Worm (Caenorhabditis elegans): ENCODE results near the gene ceh-79.

The ceh-79 gene

DNA sequence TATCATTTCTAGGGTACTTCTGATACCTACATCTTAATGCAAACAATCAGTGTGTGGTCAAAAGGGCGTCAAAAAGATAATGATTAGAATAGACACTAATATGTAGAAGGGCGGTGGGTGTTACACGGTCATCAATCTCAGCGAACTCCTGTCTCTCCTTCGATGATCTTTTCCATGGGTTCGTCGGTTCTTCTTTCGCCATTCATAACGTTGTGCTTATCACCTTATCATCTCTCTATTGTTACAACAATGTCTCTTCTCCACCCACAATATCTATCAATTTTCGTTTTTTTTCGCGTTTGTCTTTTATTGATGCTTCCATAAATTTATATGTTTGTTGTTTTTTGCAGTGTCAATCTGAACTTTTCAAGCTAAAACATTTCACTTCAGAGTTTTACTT is at the start of gene ceh-79:
Gene ceh-79 (plus strand): TSS at position 391 of the 400 bp plus-strand sequence.
- TF ChIP-seq nhr-10 (tag; optimal IDR thresholded peaks at IDR 0.05) = no peak
- peak; percentile 12 for TF ChIP-seq fos-1 (tag; optimal IDR thresholded peaks at IDR 0.05)
- peak; percentile 25 for TF ChIP-seq sma-9 (GFP tag; optimal IDR thresholded peaks at IDR 0.05)
- no peak for TF ChIP-seq sma-9 (tag; optimal IDR thresholded peaks at IDR 0.05)

DNA sequence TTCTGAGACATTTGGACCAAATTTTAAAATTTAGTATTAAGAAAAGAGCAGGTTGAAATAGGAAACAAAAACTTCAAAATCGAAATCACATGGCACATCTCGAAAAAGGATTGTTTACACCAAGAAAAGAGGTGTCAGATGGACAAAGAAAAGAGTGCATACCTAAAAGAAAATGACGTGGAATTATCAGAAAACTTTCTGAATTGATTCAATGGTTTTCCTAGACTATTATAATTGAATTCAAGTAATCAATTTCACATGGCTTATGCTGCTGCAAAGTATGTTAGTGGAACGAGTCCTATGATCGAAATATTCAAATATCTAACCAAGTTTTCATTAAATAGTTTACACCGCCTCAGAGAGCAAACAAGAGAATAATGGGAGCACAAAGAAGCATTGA is 48.8 kb upstream of the ceh-79 start:
- TF ChIP-seq lsy-2 (tag; optimal IDR thresholded peaks at IDR 0.05) (peak in 1 of 2 experiments; percentile 40), C34F6.9 (tag; optimal IDR thresholded peaks at IDR 0.05) (peak; percentile 33), crh-2 (tag; optimal IDR thresholded peaks at IDR 0.05) (no peak), nhr-10 (tag; optimal IDR thresholded peaks at IDR 0.05) (no peak)

DNA sequence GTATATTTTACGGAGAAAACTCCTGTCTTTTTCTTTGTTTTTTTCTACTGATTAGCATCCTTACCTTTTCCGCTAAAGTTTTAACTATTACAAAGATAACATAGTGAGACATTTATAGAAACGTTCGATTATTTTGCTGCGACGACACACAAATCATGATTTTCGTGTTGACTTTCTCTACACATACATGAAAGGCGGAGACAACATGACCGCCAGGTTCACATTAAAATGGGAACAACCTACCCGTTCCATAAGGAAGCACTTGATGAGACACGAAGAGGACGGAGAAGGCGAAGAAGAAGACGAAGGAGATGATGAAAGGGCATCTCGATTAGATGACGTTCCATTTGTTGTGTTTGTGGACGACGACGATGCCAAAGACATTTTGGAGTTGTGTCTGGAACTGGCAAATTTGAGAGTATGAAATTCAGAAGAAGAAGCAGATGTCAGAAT is 42.7 kb upstream of the ceh-79 start, which contains the start of gene C34D1.4:
Gene C34D1.4 (minus strand): TSS at position 403 of the 453 bp plus-strand sequence.
- TF ChIP-seq nhr-25 (tag; optimal IDR thresholded peaks at IDR 0.05) = peak; percentile 23
- no peak for TF ChIP-seq Y55F3AM.14 (GFP tag; optimal IDR thresholded peaks at IDR 0.05)
- peak; percentile 69 for TF ChIP-seq blmp-1 (tag; optimal IDR thresholded peaks at IDR 0.05; ENCODE audit: insufficient read depth)

DNA sequence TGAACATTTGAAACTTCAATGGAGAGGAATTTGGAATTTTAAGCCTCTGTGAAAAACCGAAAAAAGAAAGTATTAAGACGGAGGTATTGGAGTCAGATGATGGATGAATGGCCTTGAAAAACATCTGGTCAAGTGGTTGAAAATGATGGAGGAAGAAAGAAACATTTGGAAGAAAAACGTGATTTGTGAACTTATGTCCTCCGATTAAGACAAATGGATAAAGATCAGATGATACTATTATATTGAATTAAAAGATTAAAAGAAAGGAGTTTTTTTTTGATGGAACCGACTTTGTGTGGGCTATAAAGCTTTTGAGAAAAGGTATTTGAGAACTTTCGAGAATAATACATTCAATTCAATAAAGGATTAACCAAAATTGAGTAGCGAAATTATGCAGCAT is 42.1 kb upstream of the ceh-79 start:
- peak; percentile 71 for TF ChIP-seq sma-9 (GFP tag; optimal IDR thresholded peaks at IDR 0.05)
- TF ChIP-seq sma-9 (tag; optimal IDR thresholded peaks at IDR 0.05) = no peak
- TF ChIP-seq unc-55 (GFP tag; optimal IDR thresholded peaks at IDR 0.05) = peak; percentile 49
- peak in 1 of 2 experiments; percentile 18 for TF ChIP-seq lsy-2 (tag; optimal IDR thresholded peaks at IDR 0.05)
- no peak for TF ChIP-seq mdl-1 (tag; optimal IDR thresholded peaks at IDR 0.05)
- no peak for TF ChIP-seq nhr-77 (tag; optimal IDR thresholded peaks at IDR 0.05)
- no peak for TF ChIP-seq sma-3 (GFP tag; optimal IDR thresholded peaks at IDR 0.05)
- peak; percentile 34 for TF ChIP-seq sem-4 (tag; optimal IDR thresholded peaks at IDR 0.05)
- TF ChIP-seq nhr-25 (tag; optimal IDR thresholded peaks at IDR 0.05) = peak; percentile 80
- TF ChIP-seq lin-39 (tag; optimal IDR thresholded peaks at IDR 0.05) = no peak
- TF ChIP-seq Y55F3AM.14 (GFP tag; optimal IDR thresholded peaks at IDR 0.05) = no peak
- TF ChIP-seq egl-27 (tag; optimal IDR thresholded peaks at IDR 0.05) = peak; percentile 2
- TF ChIP-seq nhr-129 (tag; optimal IDR thresholded peaks at IDR 0.05) = peak; percentile 9
- TF ChIP-seq ztf-4 (tag; optimal IDR thresholded peaks at IDR 0.05) = no peak

- TF ChIP-seq R02D3.7 (tag; optimal IDR thresholded peaks at IDR 0.05) = no peak
- peak; percentile 72 for TF ChIP-seq fos-1 (tag; optimal IDR thresholded peaks at IDR 0.05)
- TF ChIP-seq sma-9 (GFP tag; optimal IDR thresholded peaks at IDR 0.05) = peak; percentile 18
- TF ChIP-seq sma-9 (tag; optimal IDR thresholded peaks at IDR 0.05) = no peak
Measured at ce11 chrV:13262781-13263318, 38.8 kb upstream of the ceh-79 start.

DNA sequence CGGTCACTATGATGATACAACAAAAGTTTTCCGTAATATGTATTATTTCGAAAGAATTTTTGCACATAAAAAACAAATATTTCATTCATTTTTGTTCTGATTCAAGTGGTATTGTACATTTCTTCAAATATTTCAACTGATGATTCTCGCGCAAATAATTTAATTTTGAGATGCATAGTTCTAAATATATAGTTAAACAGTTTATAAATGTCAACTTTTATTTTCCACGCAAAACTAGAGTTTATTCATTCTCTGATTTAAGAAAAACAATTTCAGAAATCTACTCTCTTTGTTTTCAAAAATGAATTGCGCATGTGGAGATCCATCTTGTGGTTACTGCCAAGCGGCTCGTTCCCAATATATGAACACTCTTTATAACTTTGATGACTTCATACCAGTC is 37.4 kb upstream of the ceh-79 start, which contains the start of gene zip-5:
Gene zip-5 (plus strand): TSS at position 301 of the 400 bp plus-strand sequence.
- TF ChIP-seq nhr-23 (tag; optimal IDR thresholded peaks at IDR 0.05) = no peak
- TF ChIP-seq elt-1 (tag; optimal IDR thresholded peaks at IDR 0.05) = no peak
- no peak for TF ChIP-seq Y55F3AM.14 (GFP tag; optimal IDR thresholded peaks at IDR 0.05)
- TF ChIP-seq sma-3 (GFP tag; optimal IDR thresholded peaks at IDR 0.05) = no peak
- no peak for TF ChIP-seq elt-3 (tag; optimal IDR thresholded peaks at IDR 0.05)
- TF ChIP-seq aly-2 (tag; optimal IDR thresholded peaks at IDR 0.05) = no peak
- no peak for TF ChIP-seq nhr-129 (tag; optimal IDR thresholded peaks at IDR 0.05)
- TF ChIP-seq R02D3.7 (tag; optimal IDR thresholded peaks at IDR 0.05) = no peak
- TF ChIP-seq nhr-12 (tag; optimal IDR thresholded peaks at IDR 0.05) = no peak
- TF ChIP-seq alr-1 (tag; optimal IDR thresholded peaks at IDR 0.05) = no peak
- no peak for TF ChIP-seq sma-9 (GFP tag; optimal IDR thresholded peaks at IDR 0.05)
- no peak for TF ChIP-seq sma-9 (tag; optimal IDR thresholded peaks at IDR 0.05)
- no peak for TF ChIP-seq skn-1 (tag; optimal IDR thresholded peaks at IDR 0.05)

DNA sequence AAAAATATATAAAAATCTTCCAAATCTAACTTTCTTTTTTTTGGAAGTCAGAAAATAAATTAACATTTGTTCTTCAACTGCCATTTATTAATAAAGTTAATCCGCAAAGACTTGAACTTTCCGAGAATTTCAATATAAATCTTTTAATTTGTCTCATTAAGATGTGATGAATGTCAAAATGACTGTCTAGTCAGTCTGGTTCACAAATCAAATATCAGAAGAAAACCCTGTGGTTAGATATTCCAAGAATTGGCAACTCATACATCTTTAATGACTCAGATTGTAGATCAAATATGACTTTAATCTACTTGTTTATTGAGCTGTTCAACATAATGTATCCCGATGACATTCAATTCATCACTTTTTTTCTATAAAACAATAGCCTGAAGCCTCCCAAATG is 36.0 kb upstream of the ceh-79 start:
- TF ChIP-seq mdl-1 (tag; optimal IDR thresholded peaks at IDR 0.05) (no peak), blmp-1 (tag; optimal IDR thresholded peaks at IDR 0.05; ENCODE audit: insufficient read depth) (no peak), snpc-4 (tag; optimal IDR thresholded peaks at IDR 0.05) (no peak), gmeb-1 (tag; optimal IDR thresholded peaks at IDR 0.05) (no peak), ceh-82 (tag; optimal IDR thresholded peaks at IDR 0.05) (no peak), ZK546.5 (tag; optimal IDR thresholded peaks at IDR 0.05) (no peak), ceh-16 (tag; optimal IDR thresholded peaks at IDR 0.05) (no peak)
